Fruit fly (Drosophila melanogaster) whole organism, embryonic: Measurements from ENCODE around the gene lbl.

Experiments used
- Awh ChIP-seq: fragments of 200-800 bp; sonication (Bioruptor generic); IDR thresholded peaks from 2 replicates; pipeline ENCODE4, ENCODE4 v1.3.6; 2022; ENCODE audit warnings: missing biosample characterization, missing genetic modification characterization
- C15 ChIP-seq: fragments of 200-800 bp; sonication (Bioruptor generic); IDR thresholded peaks from 3 replicates; pipeline ENCODE4 v1.3.6; 2022; ENCODE audit warnings: missing biosample characterization, missing genetic modification characterization
- CG10543 ChIP-seq: fragments of 200-800 bp; sonication (Bioruptor generic); optimal IDR thresholded peaks from 3 replicates; lab custom pipeline; 2017; ENCODE audit warnings: missing biosample characterization, mild to moderate bottlenecking, missing genetic modification characterization, moderate library complexity
- CG12219 ChIP-seq: fragments of 200-800 bp; sonication (Bioruptor generic); optimal IDR thresholded peaks from 3 replicates; lab custom pipeline; 2018; ENCODE audit warnings: missing biosample characterization, mild to moderate bottlenecking, missing genetic modification characterization
- CG12299 ChIP-seq: fragments of 200-800 bp; sonication (Bioruptor generic); optimal IDR thresholded peaks from 2 replicates; lab custom pipeline; 2018; ENCODE audit warnings: missing biosample characterization, mild to moderate bottlenecking, missing genetic modification characterization
- CG12769 ChIP-seq: fragments of 200-800 bp; sonication (Bioruptor generic); optimal IDR thresholded peaks from 2 replicates; lab custom pipeline; 2019; ENCODE audit warnings: missing biosample characterization, mild to moderate bottlenecking, missing genetic modification characterization, moderate library complexity
- CG14667 ChIP-seq: fragments of 200-800 bp; sonication (Bioruptor generic); IDR thresholded peaks from 2 replicates; pipeline ENCODE4 v1.3.6; 2022; ENCODE audit warnings: missing biosample characterization, missing genetic modification characterization
- CG15011 ChIP-seq: fragments of 200-800 bp; sonication (Bioruptor generic); optimal IDR thresholded peaks from 3 replicates; lab custom pipeline; 2018; ENCODE audit warnings: missing biosample characterization, mild to moderate bottlenecking, missing genetic modification characterization
- CG17328 ChIP-seq: fragments of 200-800 bp; sonication (Bioruptor generic); IDR thresholded peaks from 2 replicates; pipeline ENCODE4 v1.3.6; 2022; ENCODE audit warnings: missing biosample characterization, missing genetic modification characterization
- CG2678 ChIP-seq: fragments of 200-800 bp; sonication (Bioruptor generic); optimal IDR thresholded peaks from 3 replicates; lab custom pipeline; 2019; ENCODE audit warnings: missing biosample characterization, mild to moderate bottlenecking, missing genetic modification characterization, moderate library complexity
- CG7372 ChIP-seq: fragments of 200-800 bp; sonication (Bioruptor generic); IDR thresholded peaks from 2 replicates; pipeline ENCODE4 v1.3.6; 2022; ENCODE audit warnings: missing biosample characterization, missing genetic modification characterization
- CG7839 ChIP-seq: fragments of 200-800 bp; sonication (Bioruptor generic); optimal IDR thresholded peaks from 3 replicates; lab custom pipeline; 2018; ENCODE audit warnings: missing biosample characterization, mild to moderate bottlenecking, missing genetic modification characterization, moderate library complexity
- CG8765 ChIP-seq: fragments of 200-800 bp; sonication (Bioruptor generic); IDR thresholded peaks from 2 replicates; pipeline ENCODE4 v1.3.6; 2022; ENCODE audit warnings: missing biosample characterization, missing genetic modification characterization
- Doc3 ChIP-seq: fragments of 200-800 bp; sonication (Bioruptor generic); IDR thresholded peaks from 3 replicates; pipeline ENCODE4 v1.3.6; 2022; ENCODE audit warnings: missing biosample characterization, missing genetic modification characterization; ENCODE audit not compliant: partially characterized antibody
- Fer2 ChIP-seq: fragments of 200-800 bp; sonication (Bioruptor generic); optimal IDR thresholded peaks from 2 replicates; lab custom pipeline; 2018; ENCODE audit warnings: missing biosample characterization, mild to moderate bottlenecking, missing genetic modification characterization, moderate library complexity
- Hr78 ChIP-seq, 2 experiments: fragments of 200-800 bp in 1 of 2; fragments of >200 bp in 1 of 2; sonication (Bioruptor generic) in 1 of 2; optimal IDR thresholded peaks; 2 replicates each; lab custom pipeline; 2017 to 2019; ENCODE audit warnings: missing biosample characterization in 2 of 2, missing genetic modification characterization in 2 of 2, mild to moderate bottlenecking in 1 of 2, moderate library complexity in 1 of 2
- MESR4 ChIP-seq: fragments of 200-800 bp; sonication (Bioruptor generic); optimal IDR thresholded peaks from 2 replicates; lab custom pipeline; 2018; ENCODE audit warnings: missing biosample characterization, mild to moderate bottlenecking, missing genetic modification characterization, moderate library complexity
- Nf-YB ChIP-seq: fragments of 200-800 bp; sonication (Bioruptor generic); optimal IDR thresholded peaks from 3 replicates; lab custom pipeline; 2019; ENCODE audit warnings: missing biosample characterization, mild to moderate bottlenecking, missing genetic modification characterization, moderate library complexity
- Opbp ChIP-seq: fragments of 200-800 bp; sonication (Bioruptor generic); IDR thresholded peaks from 3 replicates; pipeline ENCODE4 v1.3.6; 2022; ENCODE audit warnings: missing biosample characterization, missing genetic modification characterization; ENCODE audit not compliant: partially characterized antibody
- Ptx1 ChIP-seq: fragments of 200-800 bp; sonication (Bioruptor generic); IDR thresholded peaks from 2 replicates; pipeline ENCODE4 v1.3.6; 2022; ENCODE audit warnings: missing biosample characterization, missing genetic modification characterization
- Ravus ChIP-seq: fragments of 200-800 bp; sonication (Bioruptor generic); IDR thresholded peaks from 2 replicates; pipeline ENCODE4 v1.3.6; 2022; ENCODE audit warnings: missing biosample characterization, missing genetic modification characterization
- Scr ChIP-seq: fragments of 200-800 bp; sonication (Bioruptor generic); IDR thresholded peaks from 2 replicates; pipeline ENCODE4 v1.3.6; 2022; ENCODE audit warnings: missing biosample characterization, missing genetic modification characterization; ENCODE audit not compliant: partially characterized antibody
- Taf1 ChIP-seq: fragments of 200-800 bp; sonication (Bioruptor generic); IDR thresholded peaks from 2 replicates; pipeline ENCODE4 v1.3.6; 2022; ENCODE audit warnings: missing biosample characterization, missing genetic modification characterization
- Tbp ChIP-seq: fragments of >200 bp; optimal IDR thresholded peaks from 2 replicates; lab custom pipeline; 2018; ENCODE audit warnings: missing biosample characterization, missing genetic modification characterization
- Vsx1 ChIP-seq: fragments of 200-800 bp; sonication (Bioruptor generic); optimal IDR thresholded peaks from 2 replicates; lab custom pipeline; 2017; ENCODE audit warnings: missing biosample characterization, mild to moderate bottlenecking, missing genetic modification characterization, missing genetic modification reagents
- Xrp1 ChIP-seq: fragments of 200-800 bp; sonication (Bioruptor generic); IDR thresholded peaks from 2 replicates; pipeline ENCODE4 v1.3.6; 2022; ENCODE audit warnings: missing biosample characterization, missing genetic modification characterization
- abd-A ChIP-seq: fragments of 200-800 bp; sonication (Bioruptor generic); optimal IDR thresholded peaks from 3 replicates; lab custom pipeline; 2019; ENCODE audit warnings: missing biosample characterization, mild to moderate bottlenecking, missing genetic modification characterization, moderate library complexity
- bcd ChIP-seq: fragments of 200-800 bp; sonication (Bioruptor generic); optimal IDR thresholded peaks from 2 replicates; lab custom pipeline; 2017; ENCODE audit warnings: missing biosample characterization, mild to moderate bottlenecking, missing genetic modification characterization
- chinmo ChIP-seq: fragments of 200-800 bp; sonication (Bioruptor generic); IDR thresholded peaks from 4 replicates; pipeline ENCODE4 v1.3.6; 2022; ENCODE audit warnings: missing biosample characterization, missing genetic modification characterization; ENCODE audit not compliant: partially characterized antibody
- ems ChIP-seq: fragments of 200-800 bp; sonication (Bioruptor generic); optimal IDR thresholded peaks from 3 replicates; lab custom pipeline; 2016; ENCODE audit warnings: missing biosample characterization, missing genetic modification characterization
- grau ChIP-seq: fragments of 200-800 bp; optimal IDR thresholded peaks from 3 replicates; lab custom pipeline; 2019; ENCODE audit warnings: missing biosample characterization, mild to moderate bottlenecking, missing genetic modification characterization, moderate library complexity
- grn ChIP-seq: fragments of 200-800 bp; sonication (Bioruptor generic); optimal IDR thresholded peaks from 3 replicates; lab custom pipeline; 2017; ENCODE audit warnings: missing biosample characterization, missing genetic modification characterization
- gsb-n ChIP-seq: fragments of 200-800 bp; sonication (Bioruptor generic); optimal IDR thresholded peaks from 3 replicates; lab custom pipeline; 2018; ENCODE audit warnings: missing biosample characterization, mild to moderate bottlenecking, missing genetic modification characterization
- ind ChIP-seq: fragments of 200-800 bp; sonication (Bioruptor generic); optimal IDR thresholded peaks from 3 replicates; lab custom pipeline; 2016; ENCODE audit warnings: missing biosample characterization, missing genetic modification characterization
- insv ChIP-seq, 2 experiments: fragments of 200-800 bp; sonication (Bioruptor generic); optimal IDR thresholded peaks; 3 replicates each; lab custom pipeline; 2016 to 2018; ENCODE audit warnings: missing biosample characterization in 2 of 2, missing genetic modification characterization in 2 of 2
- kni ChIP-seq: fragments of 200-800 bp; sonication (Bioruptor generic); optimal IDR thresholded peaks from 3 replicates; lab custom pipeline; 2017; ENCODE audit warnings: mild to moderate bottlenecking, missing biosample characterization, missing genetic modification reagents, missing genetic modification characterization
- luna ChIP-seq: fragments of 200-800 bp; sonication (Bioruptor generic); optimal IDR thresholded peaks from 2 replicates; lab custom pipeline; 2016; ENCODE audit warnings: missing biosample characterization, missing genetic modification characterization
- maf-S ChIP-seq: fragments of 200-800 bp; sonication (Bioruptor generic); optimal IDR thresholded peaks from 2 replicates; lab custom pipeline; 2016; ENCODE audit warnings: missing biosample characterization, missing genetic modification characterization
- oc ChIP-seq: fragments of 200-800 bp; sonication (Bioruptor generic); optimal IDR thresholded peaks from 2 replicates; lab custom pipeline; 2018; ENCODE audit warnings: missing biosample characterization, mild to moderate bottlenecking, missing genetic modification characterization, moderate library complexity
- pan ChIP-seq, 4 experiments: fragments of >200 bp in 3 of 4; fragments of 200-800 bp in 1 of 4; sonication (Bioruptor generic) in 1 of 4; optimal IDR thresholded peaks in 3 of 4; IDR thresholded peaks in 1 of 4; 2 replicates each; pipeline versions ENCODE4 v1.3.6 to Lab custom; 2017 to 2022; ENCODE audit warnings: missing biosample characterization in 2 of 4, missing genetic modification characterization in 2 of 4, mixed read lengths in 1 of 4
- sd ChIP-seq: fragments of 200-800 bp; sonication (Bioruptor generic); optimal IDR thresholded peaks from 3 replicates; lab custom pipeline; 2018; ENCODE audit warnings: missing biosample characterization, mild to moderate bottlenecking, missing genetic modification characterization, moderate library complexity
- sqz ChIP-seq: fragments of 200-800 bp; sonication (Bioruptor generic); optimal IDR thresholded peaks from 3 replicates; lab custom pipeline; 2018; ENCODE audit warnings: missing biosample characterization, mild to moderate bottlenecking, missing genetic modification characterization
- trem ChIP-seq: fragments of 200-800 bp; optimal IDR thresholded peaks from 3 replicates; lab custom pipeline; 2019; ENCODE audit warnings: missing biosample characterization, mild to moderate bottlenecking, missing genetic modification characterization, moderate library complexity
- tup ChIP-seq: fragments of 200-800 bp; sonication (Bioruptor generic); optimal IDR thresholded peaks from 2 replicates; lab custom pipeline; 2016; ENCODE audit warnings: missing biosample characterization, mild to moderate bottlenecking, missing genetic modification characterization, moderate library complexity
- vvl ChIP-seq: fragments of 200-800 bp; sonication (Bioruptor generic); IDR thresholded peaks from 2 replicates; pipeline ENCODE4 v1.3.6; 2022; ENCODE audit warnings: missing biosample characterization, missing genetic modification characterization
- zf30C ChIP-seq: fragments of 200-800 bp; sonication (Bioruptor generic); optimal IDR thresholded peaks from 3 replicates; lab custom pipeline; 2018; ENCODE audit warnings: missing biosample characterization, mild to moderate bottlenecking, missing genetic modification characterization

The lbl gene

dm6 chr3R:21440760-21441159, 6.8 kb upstream of the lbl start:
- TF ChIP-seq trem: no peak
- peak; percentile 68 for TF ChIP-seq Awh (GFP tag; lab: Robert Waterston, UW)
- no peak for TF ChIP-seq grau (tag; lab: Kevin White, UChicago)
- TF ChIP-seq zf30C: no peak
- no peak for TF ChIP-seq CG12299 (tag; lab: Kevin White, UChicago)
- no peak for TF ChIP-seq Tbp (GFP tag; lab: Kevin White, UChicago)
- no peak for TF ChIP-seq sqz (GFP tag; lab: Kevin White, UChicago)
- no peak for TF ChIP-seq Ravus (GFP tag; lab: Robert Waterston, UW)
- TF ChIP-seq maf-S (GFP tag; lab: Kevin White, UChicago): no peak
- TF ChIP-seq C15 (GFP tag; lab: Robert Waterston, UW): no peak
- TF ChIP-seq chinmo (GFP tag; lab: Robert Waterston, UW): 0 out of 4 replicates have a peak, but pooled peaks have one; percentile 67
- TF ChIP-seq, all 482 proteins: peak for 2

dm6 chr3R:21440102-21440501, 6.2 kb upstream of the lbl start:
- TF ChIP-seq CG10543 (GFP tag; lab: Kevin White, UChicago) (peak; percentile 15), Awh (GFP tag; lab: Robert Waterston, UW) (peak; percentile 97), oc (tag; lab: Kevin White, UChicago) (peak; percentile 77), CG12219 (GFP tag; lab: Kevin White, UChicago) (no peak), Fer2 (tag; lab: Kevin White, UChicago) (no peak), grn (GFP tag; lab: Kevin White, UChicago) (peak; percentile 76), CG15011 (GFP tag; lab: Kevin White, UChicago) (no peak), CG12299 (tag; lab: Kevin White, UChicago) (no peak), gsb-n (peak; percentile 7), abd-A (tag; lab: Kevin White, UChicago) (peak; percentile 97), Scr (GFP tag; lab: Robert Waterston, UW) (no peak), ems (GFP tag; lab: Kevin White, UChicago) (no peak), CG12769 (tag; lab: Kevin White, UChicago) (peak; percentile 56), Xrp1 (no peak), Nf-YB (GFP tag; lab: Kevin White, UChicago) (peak; percentile 50), MESR4 (GFP tag; lab: Kevin White, UChicago) (no peak), vvl (peak; percentile 96), Hr78 (GFP tag; optimal IDR thresholded peaks at IDR 0.05; lab: Kevin White, UChicago) (peak in 1 of 2 experiments; percentile 64), ind (GFP tag; lab: Kevin White, UChicago) (no peak), kni (peak; percentile 50), CG7372 (GFP tag; lab: Robert Waterston, UW) (no peak)

DNA sequence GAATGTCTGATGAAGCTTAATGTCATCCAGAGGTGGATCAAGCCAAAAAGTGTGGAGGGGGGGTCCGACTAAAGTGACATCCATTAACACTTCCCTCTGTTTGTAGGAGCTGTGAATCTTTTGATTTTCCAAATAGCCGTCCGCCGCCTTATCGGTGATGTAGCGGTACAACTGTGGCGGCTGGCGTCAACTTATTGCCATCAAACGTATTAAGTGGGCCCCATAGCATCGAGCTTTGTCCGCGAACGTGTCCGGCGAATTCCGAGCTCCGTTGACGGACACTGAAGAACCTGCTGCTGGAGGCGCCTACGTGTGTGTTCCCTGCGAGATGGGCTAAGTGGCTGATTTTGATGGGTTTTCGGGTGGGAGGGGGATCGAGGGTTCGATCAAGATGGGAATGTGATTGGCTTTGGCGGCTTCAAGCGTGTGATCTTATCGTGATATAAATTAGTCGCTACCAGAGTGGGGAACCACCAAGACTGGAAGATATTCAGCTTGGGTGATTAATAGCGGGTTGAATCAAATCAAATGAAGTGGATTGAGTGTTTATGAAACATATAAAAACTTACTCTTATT, 3.7 kb upstream of the lbl start:
- TF ChIP-seq CG17328 (no peak), CG2678 (tag; lab: Kevin White, UChicago) (no peak), CG8765 (GFP tag; lab: Robert Waterston, UW) (no peak), CG14667 (no peak), Vsx1 (peak; percentile 18), tup (GFP tag; lab: Kevin White, UChicago) (no peak), insv (GFP tag; optimal IDR thresholded peaks at IDR 0.05; lab: Kevin White, UChicago) (no peak), Ptx1 (GFP tag; lab: Robert Waterston, UW) (no peak), CG7839 (tag; lab: Kevin White, UChicago) (no peak), luna (GFP tag; lab: Kevin White, UChicago) (no peak), Doc3 (GFP tag; lab: Robert Waterston, UW) (no peak), Opbp (GFP tag; lab: Robert Waterston, UW) (no peak), abd-A (tag; lab: Kevin White, UChicago) (peak; percentile 92), pan (optimal IDR thresholded peaks at IDR 0.05; lab: Kevin White, UChicago) (no peak), pan (GFP tag; optimal IDR thresholded peaks at IDR 0.05 in 1 of 2, IDR thresholded peaks at IDR 0.05 in 1 of 2) (peak in 1 of 2 experiments; percentile 15), Awh (GFP tag; lab: Robert Waterston, UW) (peak; percentile 68), Taf1 (GFP tag; lab: Robert Waterston, UW) (no peak), bcd (no peak), sd (tag; lab: Kevin White, UChicago) (peak; percentile 40)
